Worm (Caenorhabditis elegans) whole organism, L1 larva: Measurements from ENCODE around the gene clc-24.
A peak's percentile ranks its signal among the peaks of the same experiment; 100 is the strongest.

Experiments
- aly-2 ChIP-seq: fragments of 150-350 bp; optimal IDR thresholded peaks from 2 replicates; lab custom pipeline; 2014; ENCODE audit warnings: missing biosample characterization, missing genetic modification characterization
- blmp-1 ChIP-seq: fragments of 150-350 bp; optimal IDR thresholded peaks from 2 replicates; lab custom pipeline; 2014; ENCODE audit warnings: missing biosample characterization, missing genetic modification characterization
- ces-1 ChIP-seq: fragments of 150-350 bp; optimal IDR thresholded peaks from 2 replicates; lab custom pipeline; 2014; ENCODE audit warnings: missing biosample characterization, missing genetic modification reagents, missing genetic modification characterization
- dpl-1 ChIP-seq, 3 experiments: fragments of 150-350 bp in 2 of 3; sonication (generic microtip) in 1 of 3; optimal IDR thresholded peaks; 2 replicates each; lab custom pipeline; 2014 to 2017; ENCODE audit warnings: missing biosample characterization in 3 of 3, missing genetic modification characterization in 3 of 3, missing genetic modification reagents in 3 of 3
- dsc-1 ChIP-seq: sonication (generic microtip); optimal IDR thresholded peaks from 2 replicates; lab custom pipeline; 2016; ENCODE audit warnings: mild to moderate bottlenecking, missing genetic modification characterization, missing compliant biosample characterization
- efl-1 ChIP-seq, 4 experiments: fragments of 150-350 bp; optimal IDR thresholded peaks in 3 of 4; peaks in 1 of 4; 1 replicate in 1 of 4; 2 replicates in 3 of 4; lab custom pipeline; 2014; ENCODE audit warnings: missing biosample characterization in 2 of 4, missing genetic modification characterization in 2 of 4, missing genetic modification reagents in 2 of 4
- fkh-4 ChIP-seq: sonication (generic microtip); optimal IDR thresholded peaks from 2 replicates; lab custom pipeline; 2016; ENCODE audit warnings: missing compliant biosample characterization, missing genetic modification characterization, borderline replicate concordance
- hpl-2 ChIP-seq: fragments of 150-350 bp; optimal IDR thresholded peaks from 2 replicates; lab custom pipeline; 2014; ENCODE audit warnings: missing biosample characterization, missing genetic modification reagents, missing genetic modification characterization
- irx-1 ChIP-seq: sonication (generic microtip); optimal IDR thresholded peaks from 2 replicates; lab custom pipeline; 2016; ENCODE audit warnings: missing genetic modification characterization, missing compliant biosample characterization
- jun-1 ChIP-seq: fragments of 150-350 bp; optimal IDR thresholded peaks from 2 replicates; lab custom pipeline; 2014; ENCODE audit warnings: missing biosample characterization, missing genetic modification reagents, missing genetic modification characterization
- lin-13 ChIP-seq: fragments of 150-350 bp; optimal IDR thresholded peaks from 2 replicates; lab custom pipeline; 2014; ENCODE audit warnings: missing biosample characterization, missing genetic modification reagents, missing genetic modification characterization
- lin-39 ChIP-seq: fragments of 150-350 bp; optimal IDR thresholded peaks from 2 replicates; lab custom pipeline; 2014; ENCODE audit warnings: missing biosample characterization, missing genetic modification reagents, missing genetic modification characterization
- nhr-237 ChIP-seq: fragments of 150-350 bp; optimal IDR thresholded peaks from 2 replicates; lab custom pipeline; 2014; ENCODE audit warnings: missing biosample characterization, missing genetic modification characterization
- nhr-77 ChIP-seq: fragments of 150-350 bp; optimal IDR thresholded peaks from 2 replicates; lab custom pipeline; 2014; ENCODE audit warnings: missing biosample characterization, missing genetic modification characterization
- nhr-85 ChIP-seq: sonication (generic microtip); peaks from one replicate; lab custom pipeline; 2016; ENCODE audit warnings: missing genetic modification characterization, inconsistent platforms, missing compliant biosample characterization
- pag-3 ChIP-seq: sonication (generic microtip); optimal IDR thresholded peaks from 2 replicates; lab custom pipeline; 2017; ENCODE audit warnings: missing genetic modification characterization, mild to moderate bottlenecking, missing compliant biosample characterization, antibody characterized with exemption, borderline replicate concordance; ENCODE audit not compliant: insufficient read depth
- pax-3 ChIP-seq: fragments of 200-800 bp; sonication (Bioruptor generic); optimal IDR thresholded peaks from 2 replicates; lab custom pipeline; 2018; ENCODE audit warnings: mild to moderate bottlenecking, missing genetic modification characterization, moderate library complexity, missing compliant biosample characterization
- sox-4 ChIP-seq: sonication (generic microtip); optimal IDR thresholded peaks from 2 replicates; lab custom pipeline; 2016; ENCODE audit warnings: missing genetic modification characterization, missing compliant biosample characterization
- unc-130 ChIP-seq: fragments of 150-350 bp; optimal IDR thresholded peaks from 2 replicates; lab custom pipeline; 2017; ENCODE audit warnings: missing biosample characterization, missing genetic modification characterization, inconsistent platforms
- unc-86 ChIP-seq: sonication (generic microtip); optimal IDR thresholded peaks from 2 replicates; lab custom pipeline; 2016; ENCODE audit warnings: missing genetic modification characterization, missing compliant biosample characterization
- ztf-4 ChIP-seq: fragments of 150-350 bp; optimal IDR thresholded peaks from 2 replicates; lab custom pipeline; 2014; ENCODE audit warnings: missing biosample characterization, missing genetic modification characterization

The clc-24 gene

DNA sequence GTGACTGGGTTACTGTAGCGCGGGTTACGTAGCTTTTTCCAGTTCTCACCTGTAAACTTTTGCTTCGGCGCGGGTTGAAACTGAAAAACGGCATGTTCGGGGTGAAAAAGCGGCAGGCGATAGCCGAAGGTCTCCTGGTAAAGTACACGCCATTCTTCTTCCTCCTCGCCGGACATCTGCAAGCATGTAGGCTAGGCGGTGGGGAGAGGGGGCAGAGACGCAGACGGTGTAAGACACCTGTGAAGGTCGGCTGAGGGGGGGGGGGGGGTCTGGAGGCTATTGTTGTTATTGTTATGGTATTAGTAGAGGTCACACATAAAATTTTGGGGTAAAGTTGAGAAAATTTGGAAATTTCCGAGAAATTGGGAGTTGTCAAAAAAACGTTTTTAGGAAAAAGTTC, 43.2 kb downstream of the clc-24 start, which contains the start of gene fbxo-11.2:
Gene fbxo-11.2, minus strand, starts transcription at position 176 of the 400 bp plus-strand sequence.
- peak; percentile 7 for TF ChIP-seq blmp-1 (tag; lab: Kevin White, UChicago)
- peak; percentile 48 for TF ChIP-seq nhr-85 (tag; lab: Kevin White, UChicago)
- no peak for TF ChIP-seq lin-13 (GFP tag; lab: Kevin White, UChicago)

ce11 chrIII:1054096-1054495, 44.3 kb downstream of the clc-24 start:
- TF ChIP-seq blmp-1 (tag; lab: Kevin White, UChicago) (peak; percentile 74), ces-1 (GFP tag; lab: Kevin White, UChicago) (no peak), efl-1 (optimal IDR thresholded peaks at IDR 0.05; lab: Kevin White, UChicago) (no peak), efl-1 (GFP tag; optimal IDR thresholded peaks at IDR 0.05 in 1 of 2; lab: Kevin White, UChicago) (peak in 1 of 2 experiments; percentile 63)

ce11 chrIII:1058074-1058473, 48.2 kb downstream of the clc-24 start:
- TF ChIP-seq fkh-4 (tag; lab: Kevin White, UChicago), result no peak
- no peak for TF ChIP-seq nhr-85 (tag; lab: Kevin White, UChicago)
- TF ChIP-seq dpl-1 (GFP tag; optimal IDR thresholded peaks at IDR 0.05; lab: Kevin White, UChicago), result no peak
- TF ChIP-seq irx-1 (tag; lab: Kevin White, UChicago), result no peak
- TF ChIP-seq dsc-1, result no peak
- no peak for TF ChIP-seq hpl-2 (GFP tag; lab: Kevin White, UChicago)
- TF ChIP-seq ztf-4 (tag; lab: Kevin White, UChicago), result no peak
- TF ChIP-seq efl-1 (optimal IDR thresholded peaks at IDR 0.05; lab: Kevin White, UChicago), result no peak
- no peak for TF ChIP-seq efl-1 (GFP tag; optimal IDR thresholded peaks at IDR 0.05 in 1 of 2; lab: Kevin White, UChicago)
- no peak for TF ChIP-seq jun-1 (tag; lab: Kevin White, UChicago)
- TF ChIP-seq blmp-1 (tag; lab: Kevin White, UChicago), result no peak
- TF ChIP-seq aly-2 (tag; lab: Kevin White, UChicago), result no peak
- no peak for TF ChIP-seq unc-130
- no peak for TF ChIP-seq sox-4 (tag; lab: Kevin White, UChicago)
- TF ChIP-seq unc-86 (tag; lab: Kevin White, UChicago), result no peak
- TF ChIP-seq lin-39 (tag; lab: Kevin White, UChicago), result no peak

DNA sequence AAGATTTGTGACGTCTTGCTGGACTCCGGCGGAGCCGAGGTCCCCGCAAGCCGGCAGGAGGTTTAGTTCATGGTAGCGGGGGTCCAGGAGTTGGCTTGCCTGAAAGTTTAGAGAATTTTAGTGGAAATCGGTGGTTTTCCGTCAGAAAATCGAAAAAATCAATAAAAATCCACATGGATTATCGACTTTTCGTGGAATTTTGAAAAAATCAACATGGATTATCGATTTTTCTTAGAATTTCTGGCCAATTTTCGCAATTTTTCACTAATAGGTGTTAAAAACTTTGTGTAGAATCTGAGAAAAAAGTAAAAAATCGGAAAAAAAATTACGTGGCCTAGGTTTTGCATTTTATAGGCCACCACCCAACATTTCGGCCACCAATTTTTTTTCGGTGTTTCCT, 49.0 kb downstream of the clc-24 start:
- no peak for TF ChIP-seq pax-3
- no peak for TF ChIP-seq ces-1 (GFP tag; lab: Kevin White, UChicago)
- no peak for TF ChIP-seq pag-3 (tag; lab: Kevin White, UChicago)
- no peak for TF ChIP-seq nhr-237 (tag; lab: Kevin White, UChicago)
- TF ChIP-seq nhr-77, result no peak

- no peak for TF ChIP-seq efl-1 (optimal IDR thresholded peaks at IDR 0.05; lab: Kevin White, UChicago)
- TF ChIP-seq efl-1 (GFP tag; optimal IDR thresholded peaks at IDR 0.05 in 1 of 2; lab: Kevin White, UChicago), result peak in 1 of 2 experiments; percentile 66
- no peak for TF ChIP-seq nhr-77
Measured at ce11 chrIII:1059961-1060360, 50.1 kb downstream of the clc-24 start, which contains the start of gene BE0003N10.6. Gene BE0003N10.6, minus strand, starts transcription at chrIII:1060061.
